Worm (Caenorhabditis elegans): ENCODE measurements around the gene F23F12.3.
A peak's percentile ranks its signal among the peaks of the same experiment; 100 is the strongest.

Gene F23F12.3

DNA sequence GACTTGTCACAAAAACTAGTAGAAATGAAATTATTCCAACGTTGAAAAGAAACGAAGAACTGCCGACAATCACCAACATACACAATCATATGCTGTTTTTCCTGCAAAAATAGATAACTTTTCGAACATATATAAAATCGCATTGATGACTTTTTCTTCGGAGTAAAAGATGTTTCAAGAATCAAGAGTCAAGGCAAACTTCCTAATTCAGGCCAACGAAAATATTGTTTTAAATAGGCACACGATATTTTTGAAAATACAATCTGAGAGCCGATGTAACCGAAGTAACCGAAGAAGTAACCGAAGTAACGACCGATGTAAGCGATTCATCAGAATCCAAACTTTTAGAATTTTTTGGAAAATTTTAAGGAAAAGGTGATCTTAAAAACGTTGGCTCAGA is 19.6 kb downstream of the F23F12.3 start, which contains the start of gene C09E7.10:
C09E7.10 (minus strand) TSS at position 101 of the 400 bp plus-strand sequence.
- no peak for TF ChIP-seq W03F9.2 (tag; optimal IDR thresholded peaks at IDR 0.05)
- TF ChIP-seq him-1 (tag; optimal IDR thresholded peaks at IDR 0.05), result no peak
- no peak for TF ChIP-seq dao-5 (tag; optimal IDR thresholded peaks at IDR 0.05)

- TF ChIP-seq dao-5 (tag; optimal IDR thresholded peaks at IDR 0.05), result no peak
- TF ChIP-seq him-1 (tag; optimal IDR thresholded peaks at IDR 0.05), result no peak
- TF ChIP-seq W03F9.2 (tag; optimal IDR thresholded peaks at IDR 0.05), result no peak
Observed at ce11 chrIII:6525557-6525956, 25.2 kb downstream of the F23F12.3 start, which contains the start of gene oig-1. Gene oig-1, minus strand, starts transcription at chrIII:6525657.

DNA sequence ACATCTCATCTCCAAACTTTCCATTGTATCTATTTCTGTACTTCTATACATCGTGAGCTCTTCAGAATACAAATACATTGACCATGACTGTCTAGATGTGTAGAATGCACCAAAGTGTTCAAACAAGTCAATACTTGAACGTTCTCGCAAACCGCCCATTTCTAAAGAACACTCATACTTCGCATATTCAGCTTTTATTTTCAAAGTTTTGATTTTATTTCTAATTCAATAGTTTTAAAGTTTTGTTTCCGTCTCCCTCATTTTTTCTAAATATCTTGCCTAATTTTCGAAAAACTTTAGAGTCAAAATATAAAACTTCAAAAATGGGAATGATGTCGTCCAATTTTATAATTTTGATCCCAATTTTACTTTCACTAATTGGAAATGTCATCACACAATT is 27.6 kb downstream of the F23F12.3 start, which contains the start of gene pqn-10:
pqn-10 (plus strand) TSS at position 301 of the 400 bp plus-strand sequence.
- no peak for TF ChIP-seq dao-5 (tag; optimal IDR thresholded peaks at IDR 0.05)
- no peak for TF ChIP-seq him-1 (tag; optimal IDR thresholded peaks at IDR 0.05)
- TF ChIP-seq W03F9.2 (tag; optimal IDR thresholded peaks at IDR 0.05), result no peak

DNA sequence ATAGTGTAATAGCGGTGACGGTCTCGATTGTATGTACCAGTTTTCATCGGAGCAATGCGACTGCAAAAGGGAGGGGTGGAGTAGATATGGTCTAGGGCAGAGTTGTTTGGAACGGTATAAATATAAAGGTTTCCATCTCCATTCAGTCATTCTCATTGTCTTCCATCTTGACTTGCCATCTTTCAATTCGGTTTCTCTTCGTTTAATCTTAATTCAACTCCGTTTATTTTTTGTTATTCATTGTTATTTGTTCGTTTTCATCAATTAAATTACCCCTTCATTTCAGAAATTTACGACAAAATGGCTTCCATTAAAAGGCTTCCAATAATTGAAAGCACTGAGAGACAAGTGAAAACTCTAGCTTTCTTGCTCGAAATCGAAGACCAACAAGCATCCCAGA is 30.8 kb downstream of the F23F12.3 start, which contains the start of gene C09E7.11:
C09E7.11 (plus strand) TSS at position 301 of the 400 bp plus-strand sequence.
- TF ChIP-seq W03F9.2 (tag; optimal IDR thresholded peaks at IDR 0.05) (no peak), dao-5 (tag; optimal IDR thresholded peaks at IDR 0.05) (no peak), him-1 (tag; optimal IDR thresholded peaks at IDR 0.05) (no peak)

DNA sequence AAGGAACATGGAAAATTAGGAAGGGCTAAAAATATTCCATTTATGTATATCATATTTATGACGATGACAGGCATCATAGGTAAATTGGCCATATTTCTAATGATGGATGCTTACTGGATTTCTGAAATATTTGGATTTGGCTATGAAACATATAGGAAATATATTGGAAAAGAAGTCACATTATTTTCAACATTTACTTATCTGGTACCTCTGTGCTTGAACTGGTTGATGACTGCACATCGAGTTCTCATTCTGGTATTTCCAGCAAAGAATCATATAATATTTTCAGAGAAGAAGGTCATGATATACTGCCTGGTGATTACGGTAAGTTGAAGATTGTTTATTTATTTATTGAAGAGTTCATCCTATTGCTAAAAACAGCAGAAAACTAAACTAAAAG is 32.3 kb downstream of the F23F12.3 start, which contains the start of gene srxa-5:
srxa-5 (plus strand) TSS at position 301 of the 400 bp plus-strand sequence.
- TF ChIP-seq W03F9.2 (tag; optimal IDR thresholded peaks at IDR 0.05), result no peak
- no peak for TF ChIP-seq dao-5 (tag; optimal IDR thresholded peaks at IDR 0.05)
- TF ChIP-seq him-1 (tag; optimal IDR thresholded peaks at IDR 0.05), result no peak

DNA sequence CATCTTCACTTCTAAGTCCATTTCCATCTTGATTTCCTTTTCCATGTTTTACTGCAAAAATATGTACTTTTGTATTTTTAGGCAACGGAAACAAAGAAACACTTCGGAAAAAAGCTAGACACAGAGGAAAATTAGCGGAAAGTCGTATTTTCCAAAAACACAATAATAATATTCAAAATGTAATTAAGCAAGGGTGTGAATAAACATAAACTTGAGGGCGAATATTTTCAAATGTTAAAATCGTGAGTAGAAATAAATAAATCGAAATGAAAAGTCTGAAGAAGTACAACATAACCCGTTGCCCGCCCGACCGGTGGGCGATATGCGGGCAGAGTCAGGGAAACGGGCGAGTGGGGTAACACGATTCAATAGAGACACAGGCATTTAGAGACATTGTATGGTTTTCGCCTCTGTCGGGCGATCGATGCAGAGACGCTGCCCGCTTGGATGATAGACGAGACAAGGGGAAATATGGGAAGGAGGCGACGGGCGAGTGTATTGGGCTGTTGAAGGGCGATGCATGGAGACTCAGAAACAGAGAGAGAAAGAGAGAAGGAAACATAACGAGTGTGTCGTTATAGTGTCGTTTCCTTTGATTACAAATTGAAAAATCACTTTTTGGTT is 36.7 kb downstream of the F23F12.3 start, which contains the start of gene C09E7.4:
C09E7.4 (minus strand) TSS at position 51 of the 624 bp plus-strand sequence.
- TF ChIP-seq W03F9.2 (tag; optimal IDR thresholded peaks at IDR 0.05), result no peak
- TF ChIP-seq dao-5 (tag; optimal IDR thresholded peaks at IDR 0.05), result no peak
- TF ChIP-seq him-1 (tag; optimal IDR thresholded peaks at IDR 0.05), result no peak

DNA sequence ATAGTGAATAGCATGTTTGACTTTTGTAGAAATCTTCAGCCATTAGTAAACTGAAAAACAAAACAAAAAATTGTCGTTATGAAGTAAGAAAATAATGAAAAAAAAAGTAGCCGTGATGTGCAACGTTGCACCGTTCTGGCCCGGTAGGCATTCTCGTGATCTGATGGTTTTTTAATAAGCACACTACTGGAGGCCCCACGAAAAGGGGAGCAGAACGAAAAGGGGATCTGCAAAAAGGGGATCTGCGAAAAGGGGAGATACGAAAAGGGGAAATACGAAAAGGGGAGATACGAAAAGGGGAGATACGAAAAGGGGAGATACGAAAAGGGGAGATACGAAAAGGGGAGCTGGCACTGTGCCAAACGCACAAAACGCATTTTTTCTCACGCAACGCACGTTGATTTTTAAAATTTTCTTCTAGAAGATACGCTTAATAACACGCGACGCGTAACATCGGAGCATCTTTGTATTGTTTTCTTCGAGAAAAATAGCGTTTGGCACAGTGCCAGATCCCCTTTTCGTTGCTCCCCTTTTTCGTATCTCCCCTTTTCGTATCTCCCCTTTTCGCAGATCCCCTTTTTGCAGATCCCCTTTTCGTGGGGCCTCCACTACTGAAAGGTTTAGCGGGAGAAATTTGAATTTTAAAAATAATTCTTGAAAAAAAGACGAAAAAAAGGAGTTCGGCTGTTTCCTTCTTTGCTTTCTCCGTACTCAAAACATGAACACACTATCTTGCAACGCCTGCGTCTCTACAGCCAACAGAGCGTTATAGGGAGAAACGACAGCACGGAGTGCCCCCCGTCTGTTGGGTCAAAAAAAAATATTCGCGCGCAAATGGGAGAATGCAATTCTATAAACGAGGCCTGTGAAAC is 51.1 kb downstream of the F23F12.3 start, which contains the start of gene C09E7.7:
C09E7.7 (minus strand) TSS at position 57 of the 872 bp plus-strand sequence.
- TF ChIP-seq him-1 (tag; optimal IDR thresholded peaks at IDR 0.05), result peak; percentile 59

Data from whole organism, L4/young adult.